Worm (Caenorhabditis elegans) whole organism, early embryonic: ENCODE results near the gene uev-2.

Experiments used
- F13C5.2 ChIP-seq: sonication (generic microtip); optimal IDR thresholded peaks from 2 replicates; lab custom pipeline; 2017; ENCODE audit warnings: mild to moderate bottlenecking, missing genetic modification characterization, inconsistent platforms, missing compliant biosample characterization
- ama-1 ChIP-seq: fragments of 150-350 bp; optimal IDR thresholded peaks from 2 replicates; lab custom pipeline; 2014
- flt-1 ChIP-seq: fragments of 200-800 bp; sonication (Bioruptor generic); IDR thresholded peaks from 2 replicates; pipeline ENCODE4 v1.3.6; 2022; ENCODE audit warnings: missing genetic modification characterization, missing compliant biosample characterization
- hnd-1 ChIP-seq: sonication (generic microtip); optimal IDR thresholded peaks from 2 replicates; lab custom pipeline; 2016; ENCODE audit warnings: missing genetic modification characterization, missing compliant biosample characterization
- pes-1 ChIP-seq: fragments of 200-800 bp; sonication (Bioruptor generic); IDR thresholded peaks from 2 replicates; pipeline ENCODE4 v1.3.6; 2022; ENCODE audit warnings: missing genetic modification reagents, missing genetic modification characterization, missing compliant biosample characterization
- tbx-37 ChIP-seq: fragments of 200-800 bp; sonication (Bioruptor generic); conservative IDR thresholded peaks from 2 replicates; pipeline ENCODE4 v1.3.6; 2022; ENCODE audit warnings: missing genetic modification reagents, missing genetic modification characterization, missing compliant biosample characterization

- TF ChIP-seq ama-1 (no peak), pes-1 (GFP tag; lab: Robert Waterston, UW) (no peak), hnd-1 (tag; lab: Kevin White, UChicago) (no peak), flt-1 (GFP tag; lab: Robert Waterston, UW) (no peak), F13C5.2 (tag; lab: Kevin White, UChicago) (no peak), tbx-37 (GFP tag; lab: Robert Waterston, UW) (no peak)
These were observed 8.8 kb downstream of the uev-2 start, which contains the start of the genes ddx-15 and ucr-1 for ce11 chrIII:5591668-5592149.
